Worm (Caenorhabditis elegans): Measurements from ENCODE around the gene nep-3.

Gene nep-3

ce11 chrII:3878330-3878729 is 1.3 kb upstream of the nep-3 start, which contains the start of gene srh-250:
srh-250 (plus strand) TSS chrII:3878630.
- TF ChIP-seq tab-1 (GFP tag; IDR thresholded peaks at IDR 0.05) (no peak), ztf-23 (GFP tag; IDR thresholded peaks at IDR 0.05) (no peak), med-1 (GFP tag; optimal IDR thresholded peaks at IDR 0.05; ENCODE audit: insufficient read depth) (no peak), klf-2 (GFP tag; conservative IDR thresholded peaks at IDR 0.05) (no peak), flt-1 (GFP tag; IDR thresholded peaks at IDR 0.05) (no peak), ref-1 (GFP tag; conservative IDR thresholded peaks at IDR 0.05) (no peak)

- no peak for TF ChIP-seq tab-1 (GFP tag; IDR thresholded peaks at IDR 0.05)
- TF ChIP-seq med-1 (GFP tag; optimal IDR thresholded peaks at IDR 0.05; ENCODE audit: insufficient read depth) = no peak
- TF ChIP-seq ref-1 (GFP tag; conservative IDR thresholded peaks at IDR 0.05) = no peak
- TF ChIP-seq T22C8.4 (GFP tag; IDR thresholded peaks at IDR 0.05) = no peak
- TF ChIP-seq klf-2 (GFP tag; conservative IDR thresholded peaks at IDR 0.05) = no peak
- TF ChIP-seq ztf-29 (GFP tag; IDR thresholded peaks at IDR 0.05) = no peak
- TF ChIP-seq cog-1 (tag; optimal IDR thresholded peaks at IDR 0.05) = no peak
- TF ChIP-seq flt-1 (GFP tag; IDR thresholded peaks at IDR 0.05) = no peak
- TF ChIP-seq ztf-23 (GFP tag; IDR thresholded peaks at IDR 0.05) = no peak
Observed at ce11 chrII:3877874-3878273, 847 bp upstream of the nep-3 start, which contains the start of gene sdz-7. sdz-7 (minus strand) TSS chrII:3877974.

- TF ChIP-seq T22C8.4 (GFP tag; IDR thresholded peaks at IDR 0.05) (no peak), cog-1 (tag; optimal IDR thresholded peaks at IDR 0.05) (no peak), med-1 (GFP tag; optimal IDR thresholded peaks at IDR 0.05; ENCODE audit: insufficient read depth) (no peak), ztf-29 (GFP tag; IDR thresholded peaks at IDR 0.05) (no peak), flt-1 (GFP tag; IDR thresholded peaks at IDR 0.05) (no peak), klf-2 (GFP tag; conservative IDR thresholded peaks at IDR 0.05) (no peak)
Observed at ce11 chrII:3869601-3870000, 7.4 kb downstream of the nep-3 start, which contains the start of gene oac-10. oac-10 (plus strand) TSS chrII:3869901.

- TF ChIP-seq ztf-29 (GFP tag; IDR thresholded peaks at IDR 0.05) (no peak), ztf-23 (GFP tag; IDR thresholded peaks at IDR 0.05) (no peak), ref-1 (GFP tag; conservative IDR thresholded peaks at IDR 0.05) (no peak), T22C8.4 (GFP tag; IDR thresholded peaks at IDR 0.05) (no peak), klf-2 (GFP tag; conservative IDR thresholded peaks at IDR 0.05) (no peak), cog-1 (tag; optimal IDR thresholded peaks at IDR 0.05) (no peak)
Observed at ce11 chrII:3864652-3865051, 12.4 kb downstream of the nep-3 start, which contains the start of gene nhr-261. nhr-261 (minus strand) TSS chrII:3864752.

ce11 chrII:3862053-3862452 is 15.0 kb downstream of the nep-3 start:
- TF ChIP-seq ref-1 (GFP tag; conservative IDR thresholded peaks at IDR 0.05) = no peak
- TF ChIP-seq klf-2 (GFP tag; conservative IDR thresholded peaks at IDR 0.05) = no peak
- no peak for TF ChIP-seq cog-1 (tag; optimal IDR thresholded peaks at IDR 0.05)
- no peak for TF ChIP-seq T22C8.4 (GFP tag; IDR thresholded peaks at IDR 0.05)
- no peak for TF ChIP-seq ztf-23 (GFP tag; IDR thresholded peaks at IDR 0.05)
- no peak for TF ChIP-seq ztf-29 (GFP tag; IDR thresholded peaks at IDR 0.05)
- TF ChIP-seq tab-1 (GFP tag; IDR thresholded peaks at IDR 0.05) = no peak
- TF ChIP-seq med-1 (GFP tag; optimal IDR thresholded peaks at IDR 0.05; ENCODE audit: insufficient read depth) = no peak
- no peak for TF ChIP-seq flt-1 (GFP tag; IDR thresholded peaks at IDR 0.05)

- TF ChIP-seq T22C8.4 (GFP tag; IDR thresholded peaks at IDR 0.05) = no peak
- TF ChIP-seq ref-1 (GFP tag; conservative IDR thresholded peaks at IDR 0.05) = no peak
- no peak for TF ChIP-seq med-1 (GFP tag; optimal IDR thresholded peaks at IDR 0.05; ENCODE audit: insufficient read depth)
- TF ChIP-seq ztf-23 (GFP tag; IDR thresholded peaks at IDR 0.05) = no peak
- TF ChIP-seq flt-1 (GFP tag; IDR thresholded peaks at IDR 0.05) = no peak
- no peak for TF ChIP-seq tab-1 (GFP tag; IDR thresholded peaks at IDR 0.05)
- no peak for TF ChIP-seq ztf-29 (GFP tag; IDR thresholded peaks at IDR 0.05)
- no peak for TF ChIP-seq cog-1 (tag; optimal IDR thresholded peaks at IDR 0.05)
- no peak for TF ChIP-seq klf-2 (GFP tag; conservative IDR thresholded peaks at IDR 0.05)
Observed at ce11 chrII:3860826-3861225, 16.2 kb downstream of the nep-3 start, which contains the start of gene oac-11. oac-11 (minus strand) TSS chrII:3860926.

ce11 chrII:3852654-3853053 is 24.4 kb downstream of the nep-3 start, which contains the start of gene nhr-257:
nhr-257 (plus strand) TSS chrII:3852954.
- no peak for TF ChIP-seq klf-2 (GFP tag; conservative IDR thresholded peaks at IDR 0.05)
- no peak for TF ChIP-seq ref-1 (GFP tag; conservative IDR thresholded peaks at IDR 0.05)
- TF ChIP-seq T22C8.4 (GFP tag; IDR thresholded peaks at IDR 0.05) = no peak
- no peak for TF ChIP-seq cog-1 (tag; optimal IDR thresholded peaks at IDR 0.05)
- no peak for TF ChIP-seq ztf-23 (GFP tag; IDR thresholded peaks at IDR 0.05)
- no peak for TF ChIP-seq med-1 (GFP tag; optimal IDR thresholded peaks at IDR 0.05; ENCODE audit: insufficient read depth)
- no peak for TF ChIP-seq tab-1 (GFP tag; IDR thresholded peaks at IDR 0.05)
- no peak for TF ChIP-seq ztf-29 (GFP tag; IDR thresholded peaks at IDR 0.05)
- TF ChIP-seq flt-1 (GFP tag; IDR thresholded peaks at IDR 0.05) = no peak

ce11 chrII:3850655-3851054 is 26.4 kb downstream of the nep-3 start, which contains the start of gene nhr-72:
nhr-72 (minus strand) TSS chrII:3850755.
- TF ChIP-seq ref-1 (GFP tag; conservative IDR thresholded peaks at IDR 0.05) (no peak), ztf-23 (GFP tag; IDR thresholded peaks at IDR 0.05) (no peak), ztf-29 (GFP tag; IDR thresholded peaks at IDR 0.05) (no peak), flt-1 (GFP tag; IDR thresholded peaks at IDR 0.05) (no peak), klf-2 (GFP tag; conservative IDR thresholded peaks at IDR 0.05) (no peak), tab-1 (GFP tag; IDR thresholded peaks at IDR 0.05) (no peak), T22C8.4 (GFP tag; IDR thresholded peaks at IDR 0.05) (no peak), med-1 (GFP tag; optimal IDR thresholded peaks at IDR 0.05; ENCODE audit: insufficient read depth) (no peak), cog-1 (tag; optimal IDR thresholded peaks at IDR 0.05) (no peak)

- TF ChIP-seq tab-1 (GFP tag; IDR thresholded peaks at IDR 0.05) = no peak
- no peak for TF ChIP-seq klf-2 (GFP tag; conservative IDR thresholded peaks at IDR 0.05)
- TF ChIP-seq med-1 (GFP tag; optimal IDR thresholded peaks at IDR 0.05; ENCODE audit: insufficient read depth) = no peak
- no peak for TF ChIP-seq ztf-23 (GFP tag; IDR thresholded peaks at IDR 0.05)
Observed at ce11 chrII:3846028-3846427, 31.0 kb downstream of the nep-3 start, which contains the start of gene C17A2.2. C17A2.2 (plus strand) TSS chrII:3846328.

- no peak for TF ChIP-seq ref-1 (GFP tag; conservative IDR thresholded peaks at IDR 0.05)
- TF ChIP-seq med-1 (GFP tag; optimal IDR thresholded peaks at IDR 0.05; ENCODE audit: insufficient read depth) = no peak
- no peak for TF ChIP-seq cog-1 (tag; optimal IDR thresholded peaks at IDR 0.05)
- TF ChIP-seq ztf-29 (GFP tag; IDR thresholded peaks at IDR 0.05) = no peak
- TF ChIP-seq flt-1 (GFP tag; IDR thresholded peaks at IDR 0.05) = no peak
- no peak for TF ChIP-seq tab-1 (GFP tag; IDR thresholded peaks at IDR 0.05)
- no peak for TF ChIP-seq ztf-23 (GFP tag; IDR thresholded peaks at IDR 0.05)
Observed at ce11 chrII:3843305-3843704, 33.7 kb downstream of the nep-3 start, which contains the start of the genes C17A2.7 and C17A2.3. C17A2.7 (minus strand) TSS chrII:3843405. C17A2.3 (plus strand) TSS chrII:3843609.

Data from whole organism, midembryonic.